Fruit fly (Drosophila melanogaster): ENCODE data around the gene CG33648.
A peak's percentile ranks its signal among the peaks of the same experiment; 100 is the strongest.

CG33648 gene

DNA sequence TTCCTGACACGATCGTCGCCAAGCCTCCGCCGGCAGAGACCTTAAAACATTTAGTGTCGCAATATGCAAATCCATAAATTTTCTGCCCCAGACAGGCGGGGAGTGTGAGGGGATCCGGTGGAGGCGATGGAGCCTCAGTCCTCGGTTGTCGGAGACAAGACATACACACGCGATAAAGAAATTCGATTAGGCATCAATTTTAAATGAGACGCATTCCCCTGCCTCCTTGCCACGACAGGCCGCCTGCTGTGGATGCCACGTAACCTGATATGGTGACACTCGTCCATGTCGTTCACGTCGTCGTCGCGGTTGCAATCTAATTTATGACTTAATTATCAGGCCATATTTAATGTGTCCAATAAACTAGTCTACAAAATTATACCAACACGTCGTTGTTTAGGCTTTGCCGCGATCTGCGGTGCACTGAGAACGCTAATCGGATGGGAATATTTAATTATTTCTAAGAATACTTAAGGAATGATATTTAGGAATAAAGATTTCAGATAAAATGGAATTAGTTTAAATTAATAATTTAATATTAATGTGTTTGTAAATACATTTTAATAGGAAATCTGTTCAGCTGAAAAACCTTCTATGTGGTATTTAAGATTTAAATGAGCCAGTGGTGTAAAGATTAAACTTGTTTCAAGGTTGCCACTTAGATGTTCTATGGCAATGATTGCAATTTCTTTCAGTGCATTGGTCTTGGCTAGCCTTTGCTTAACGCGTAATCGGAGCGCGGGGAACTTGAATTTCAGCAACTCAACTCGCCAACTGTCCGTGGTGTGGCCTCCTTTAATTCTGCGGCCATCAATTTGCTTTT lies 8.7 kb upstream of the CG33648 start (continued):
- peak in 1 of 2 experiments; percentile 85 for TF ChIP-seq Hr51 (GFP tag; optimal IDR thresholded peaks at IDR 0.05)
- peak; percentile 87 for TF ChIP-seq gem (tag; optimal IDR thresholded peaks at IDR 0.05)
- no peak for TF ChIP-seq usp (GFP tag; optimal IDR thresholded peaks at IDR 0.05)
- no peak for TF ChIP-seq CG4707 (GFP tag; optimal IDR thresholded peaks at IDR 0.05)
- no peak for TF ChIP-seq sob (GFP tag; IDR thresholded peaks at IDR 0.05)
- TF ChIP-seq CG18262 (tag; optimal IDR thresholded peaks at IDR 0.05), result peak; percentile 88
- peak in 1 of 2 experiments; percentile 83 for TF ChIP-seq Pdp1 (GFP tag; optimal IDR thresholded peaks at IDR 0.05)
- no peak for TF ChIP-seq Dref (GFP tag; IDR thresholded peaks at IDR 0.05)
- peak; percentile 55; the same call in 1 of the 2 replicates for TF ChIP-seq seq (GFP tag; IDR thresholded peaks at IDR 0.05)
- peak; percentile 57 for TF ChIP-seq CG1602 (GFP tag; optimal IDR thresholded peaks at IDR 0.05)
- TF ChIP-seq CkIIα-i1 (GFP tag; IDR thresholded peaks at IDR 0.05), result no peak
- peak; percentile 15 for TF ChIP-seq CG33557 (GFP tag; optimal IDR thresholded peaks at IDR 0.05)
- peak; percentile 62 for TF ChIP-seq CG8388 (GFP tag; optimal IDR thresholded peaks at IDR 0.05)
- peak; percentile 23 for TF ChIP-seq CG12104 (GFP tag; optimal IDR thresholded peaks at IDR 0.05)
- peak; percentile 55 for TF ChIP-seq E2f1 (GFP tag; IDR thresholded peaks at IDR 0.05)
- TF ChIP-seq run (tag; optimal IDR thresholded peaks at IDR 0.05), result peak; percentile 40
- no peak for TF ChIP-seq CG10431 (GFP tag; optimal IDR thresholded peaks at IDR 0.05)
- TF ChIP-seq vnd (GFP tag; IDR thresholded peaks at IDR 0.05; ENCODE audit: partially characterized antibody), result no peak
- TF ChIP-seq ham (GFP tag; IDR thresholded peaks at IDR 0.05), result no peak
- no peak for TF ChIP-seq CG12299 (tag; optimal IDR thresholded peaks at IDR 0.05)
- peak; percentile 60 for TF ChIP-seq CG17359 (tag; optimal IDR thresholded peaks at IDR 0.05)
- TF ChIP-seq pfk (GFP tag; optimal IDR thresholded peaks at IDR 0.05), result no peak
- TF ChIP-seq Fer1 (GFP tag; optimal IDR thresholded peaks at IDR 0.05), result peak; percentile 52
- peak; percentile 13 for TF ChIP-seq pros (GFP tag; optimal IDR thresholded peaks at IDR 0.05)
- TF ChIP-seq ssp (GFP tag; IDR thresholded peaks at IDR 0.05), result peak; percentile 37; the same call in 1 of the 2 replicates
- TF ChIP-seq sd (tag; optimal IDR thresholded peaks at IDR 0.05), result peak; percentile 61
- peak; percentile 82; the same call in 2 of the 3 replicates for TF ChIP-seq CG6175 (GFP tag; IDR thresholded peaks at IDR 0.05)
- TF ChIP-seq Bdp1 (GFP tag; optimal IDR thresholded peaks at IDR 0.05), result no peak
- TF ChIP-seq CG6683 (GFP tag; optimal IDR thresholded peaks at IDR 0.05), result no peak
- peak; percentile 32 for TF ChIP-seq CG18619 (GFP tag; optimal IDR thresholded peaks at IDR 0.05)
- no peak for TF ChIP-seq Taf1 (GFP tag; IDR thresholded peaks at IDR 0.05)
- TF ChIP-seq CG18011 (GFP tag; optimal IDR thresholded peaks at IDR 0.05), result no peak
- no peak for TF ChIP-seq CG14965 (GFP tag; optimal IDR thresholded peaks at IDR 0.05; ENCODE audit: borderline replicate concordance)
- peak; percentile 68 for TF ChIP-seq CG15269 (tag; optimal IDR thresholded peaks at IDR 0.05)
- peak; percentile 62 for TF ChIP-seq CG12219 (GFP tag; optimal IDR thresholded peaks at IDR 0.05)
- TF ChIP-seq mirr (GFP tag; optimal IDR thresholded peaks at IDR 0.05), result peak; percentile 15
- no peak for TF ChIP-seq dati (GFP tag; IDR thresholded peaks at IDR 0.05)
- no peak for TF ChIP-seq Sry-β (GFP tag; optimal IDR thresholded peaks at IDR 0.05)
- TF ChIP-seq lilli (GFP tag; optimal IDR thresholded peaks at IDR 0.05), result no peak
- peak; percentile 71 for TF ChIP-seq salm (tag; optimal IDR thresholded peaks at IDR 0.05)
- TF ChIP-seq unpg (GFP tag; optimal IDR thresholded peaks at IDR 0.05), result peak; percentile 68
- peak; percentile 80 for TF ChIP-seq Xrp1 (GFP tag; IDR thresholded peaks at IDR 0.05)
- TF ChIP-seq Drgx (GFP tag; IDR thresholded peaks at IDR 0.05), result peak; percentile 86
- no peak for TF ChIP-seq pum (GFP tag; optimal IDR thresholded peaks at IDR 0.05)
- TF ChIP-seq zen2 (GFP tag; IDR thresholded peaks at IDR 0.05; ENCODE audit: partially characterized antibody), result no peak
- TF ChIP-seq al (GFP tag; IDR thresholded peaks at IDR 0.05), result no peak
- TF ChIP-seq CG1024 (GFP tag; IDR thresholded peaks at IDR 0.05), result 0 out of 2 replicates have a peak, but pooled peaks have one; percentile 12
- TF ChIP-seq NFAT (GFP tag; IDR thresholded peaks at IDR 0.05), result no peak

Data from whole organism, embryonic.